Fruit fly (Drosophila melanogaster): ENCODE measurements around the gene CG12502.
A peak's percentile ranks its signal among the peaks of the same experiment; 100 is the strongest.

The CG12502 gene

DNA sequence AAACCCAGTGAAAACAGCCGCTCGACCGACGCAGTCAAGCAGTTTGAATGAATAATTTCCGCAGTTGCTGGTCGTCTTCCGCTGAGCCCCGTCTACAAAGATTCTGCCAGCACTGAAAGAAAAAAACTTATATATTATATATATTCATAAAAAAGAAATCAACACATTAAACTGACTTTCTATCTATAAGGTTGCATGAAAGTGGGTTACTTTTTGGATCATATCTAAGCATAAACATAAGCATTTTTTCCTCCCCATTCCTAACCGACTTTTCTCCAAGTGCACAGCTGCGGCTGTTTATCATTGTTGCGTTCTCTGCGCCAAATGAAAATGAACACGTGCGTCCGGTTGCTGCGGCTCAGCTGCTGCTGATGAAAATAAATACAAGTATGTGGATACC, 44.9 kb upstream of the CG12502 start (continued):
- TF ChIP-seq CG13424 (tag; optimal IDR thresholded peaks at IDR 0.05): peak; percentile 74
- TF ChIP-seq CG15269 (tag; optimal IDR thresholded peaks at IDR 0.05): peak; percentile 81
- TF ChIP-seq otp (GFP tag; IDR thresholded peaks at IDR 0.05): peak; percentile 70; the same call in 1 of the 3 replicates
- TF ChIP-seq Nf-YA (GFP tag; IDR thresholded peaks at IDR 0.05): no peak; the same call in 1 of the 2 replicates
- TF ChIP-seq CG10979 (tag; optimal IDR thresholded peaks at IDR 0.05): peak; percentile 74
- TF ChIP-seq Hr39 (optimal IDR thresholded peaks at IDR 0.05): no peak
- TF ChIP-seq CG30403 (GFP tag; optimal IDR thresholded peaks at IDR 0.05): peak; percentile 68
- peak; percentile 61 for TF ChIP-seq tap (tag; optimal IDR thresholded peaks at IDR 0.05)
- peak; percentile 63 for TF ChIP-seq CG8924 (tag; optimal IDR thresholded peaks at IDR 0.05)
- peak; percentile 23 for TF ChIP-seq CG10431 (GFP tag; optimal IDR thresholded peaks at IDR 0.05)
- peak; percentile 10 for TF ChIP-seq CG12942 (GFP tag; optimal IDR thresholded peaks at IDR 0.05)
- peak; percentile 28 for TF ChIP-seq CG6854 (GFP tag; optimal IDR thresholded peaks at IDR 0.05)
- peak; percentile 33 for TF ChIP-seq ems (GFP tag; optimal IDR thresholded peaks at IDR 0.05)
- peak; percentile 81 for TF ChIP-seq Sox102F (GFP tag; optimal IDR thresholded peaks at IDR 0.05)
- no peak for TF ChIP-seq nerfin-2 (GFP tag; IDR thresholded peaks at IDR 0.05; ENCODE audit: partially characterized antibody)
- TF ChIP-seq tin (GFP tag; optimal IDR thresholded peaks at IDR 0.05): peak; percentile 63
- TF ChIP-seq Nf-YC (tag; optimal IDR thresholded peaks at IDR 0.05): peak; percentile 13
- TF ChIP-seq CG17186 (GFP tag; optimal IDR thresholded peaks at IDR 0.05): no peak
- TF ChIP-seq CG11504 (tag; optimal IDR thresholded peaks at IDR 0.05): peak; percentile 88
- peak; percentile 82 for TF ChIP-seq sisA (GFP tag; IDR thresholded peaks at IDR 0.05)
- TF ChIP-seq CG10321 (GFP tag; IDR thresholded peaks at IDR 0.05): no peak
- TF ChIP-seq Gsc (GFP tag; IDR thresholded peaks at IDR 0.05): peak; percentile 57; the same call in 1 of the 2 replicates
- peak; percentile 5 for TF ChIP-seq nau (GFP tag; optimal IDR thresholded peaks at IDR 0.05)
- peak; percentile 42 for TF ChIP-seq Deaf1 (tag; optimal IDR thresholded peaks at IDR 0.05)
- TF ChIP-seq cato (GFP tag; optimal IDR thresholded peaks at IDR 0.05; ENCODE audit: borderline replicate concordance): peak; percentile 54
- peak; percentile 58 for TF ChIP-seq CG10209 (GFP tag; optimal IDR thresholded peaks at IDR 0.05)
- peak; percentile 71; the same call in 1 of the 2 replicates for TF ChIP-seq H2.0 (GFP tag; IDR thresholded peaks at IDR 0.05)
- TF ChIP-seq CG11723 (GFP tag; optimal IDR thresholded peaks at IDR 0.05): peak; percentile 46
- peak; percentile 80 for TF ChIP-seq lmd (GFP tag; IDR thresholded peaks at IDR 0.05)
- peak; percentile 19 for TF ChIP-seq mam (GFP tag; optimal IDR thresholded peaks at IDR 0.05)
- peak; percentile 71 for TF ChIP-seq CG12391 (tag; optimal IDR thresholded peaks at IDR 0.05)
- TF ChIP-seq CG2116 (GFP tag; optimal IDR thresholded peaks at IDR 0.05): peak; percentile 6
- TF ChIP-seq Dfd (GFP tag; optimal IDR thresholded peaks at IDR 0.05): no peak
- no peak for TF ChIP-seq CG1792 (GFP tag; optimal IDR thresholded peaks at IDR 0.05)
- TF ChIP-seq CG4820 (GFP tag; optimal IDR thresholded peaks at IDR 0.05): peak; percentile 64
- peak; percentile 69 for TF ChIP-seq CG17829 (tag; optimal IDR thresholded peaks at IDR 0.05)
- TF ChIP-seq B-H1 (GFP tag; IDR thresholded peaks at IDR 0.05): peak; percentile 65; the same call in 2 of the 3 replicates
- TF ChIP-seq CG10654 (GFP tag; optimal IDR thresholded peaks at IDR 0.05): peak; percentile 61
- TF ChIP-seq sob (GFP tag; IDR thresholded peaks at IDR 0.05): peak; percentile 74; the same call in 1 of the 2 replicates
- peak; percentile 43 for TF ChIP-seq CG4328 (GFP tag; optimal IDR thresholded peaks at IDR 0.05)
- peak; percentile 23; the same call in 1 of the 2 replicates for TF ChIP-seq Adf1 (GFP tag; IDR thresholded peaks at IDR 0.05)
- TF ChIP-seq her (GFP tag; optimal IDR thresholded peaks at IDR 0.05): peak; percentile 23
- peak; percentile 64 for TF ChIP-seq ewg (GFP tag; optimal IDR thresholded peaks at IDR 0.05)
- TF ChIP-seq CG15601 (tag; optimal IDR thresholded peaks at IDR 0.05): peak; percentile 52
- peak; percentile 52; the same call in 1 of the 2 replicates for TF ChIP-seq Oaz (GFP tag; IDR thresholded peaks at IDR 0.05)
- no peak for TF ChIP-seq D (optimal IDR thresholded peaks at IDR 0.05)
- peak; percentile 53 for TF ChIP-seq D (GFP tag; optimal IDR thresholded peaks at IDR 0.05)
- TF ChIP-seq Blimp-1 (GFP tag; optimal IDR thresholded peaks at IDR 0.05): peak; percentile 77
- TF ChIP-seq CG2199 (GFP tag; IDR thresholded peaks at IDR 0.05): 0 out of 3 replicates have a peak, but pooled peaks have one; percentile 52
- 0 out of 2 replicates have a peak, but pooled peaks have one; percentile 23 for TF ChIP-seq ap (GFP tag; IDR thresholded peaks at IDR 0.05)
- TF ChIP-seq Fer2 (tag; optimal IDR thresholded peaks at IDR 0.05): no peak
